Worm (Caenorhabditis elegans): Measurements from ENCODE around the gene ugt-18.

ugt-18 gene

DNA sequence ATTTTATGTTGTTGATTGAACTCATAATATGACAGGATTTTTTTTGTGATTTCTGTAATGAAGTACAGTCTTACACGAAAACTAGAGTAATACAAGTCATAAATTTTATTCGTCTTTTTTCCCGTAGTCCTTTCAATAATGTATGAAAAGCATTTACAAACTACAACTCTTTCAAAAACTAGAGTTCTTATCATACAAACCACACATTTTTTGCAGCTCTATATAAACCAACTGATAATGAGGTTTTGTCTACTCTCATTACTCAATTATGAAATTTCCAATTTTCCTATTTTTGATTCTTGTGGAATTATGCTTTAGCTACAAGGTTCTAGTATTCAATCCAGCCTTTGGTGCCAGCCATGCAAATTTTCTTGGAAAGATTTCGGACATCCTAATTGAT, 4.7 kb downstream of the ugt-18 start, which contains the start of gene ugt-16:
Gene ugt-16 (plus strand): TSS at position 248 of the 400 bp plus-strand sequence.
- TF ChIP-seq pqm-1 (tag; optimal IDR thresholded peaks at IDR 0.05): peak; percentile 53
- TF ChIP-seq nhr-76 (tag; optimal IDR thresholded peaks at IDR 0.05): no peak
- no peak for TF ChIP-seq mml-1 (tag; optimal IDR thresholded peaks at IDR 0.05)
- no peak for TF ChIP-seq jun-1 (tag; optimal IDR thresholded peaks at IDR 0.05)
- TF ChIP-seq egl-5 (tag; optimal IDR thresholded peaks at IDR 0.05): no peak
- TF ChIP-seq ceh-82 (tag; optimal IDR thresholded peaks at IDR 0.05): no peak
- no peak for TF ChIP-seq lsy-12 (tag; optimal IDR thresholded peaks at IDR 0.05)
- no peak for TF ChIP-seq ztf-4 (tag; optimal IDR thresholded peaks at IDR 0.05)
- TF ChIP-seq nhr-77 (tag; optimal IDR thresholded peaks at IDR 0.05): no peak
- peak; percentile 71 for TF ChIP-seq elt-2 (tag; optimal IDR thresholded peaks at IDR 0.05)
- no peak for TF ChIP-seq elt-3 (tag; optimal IDR thresholded peaks at IDR 0.05)

DNA sequence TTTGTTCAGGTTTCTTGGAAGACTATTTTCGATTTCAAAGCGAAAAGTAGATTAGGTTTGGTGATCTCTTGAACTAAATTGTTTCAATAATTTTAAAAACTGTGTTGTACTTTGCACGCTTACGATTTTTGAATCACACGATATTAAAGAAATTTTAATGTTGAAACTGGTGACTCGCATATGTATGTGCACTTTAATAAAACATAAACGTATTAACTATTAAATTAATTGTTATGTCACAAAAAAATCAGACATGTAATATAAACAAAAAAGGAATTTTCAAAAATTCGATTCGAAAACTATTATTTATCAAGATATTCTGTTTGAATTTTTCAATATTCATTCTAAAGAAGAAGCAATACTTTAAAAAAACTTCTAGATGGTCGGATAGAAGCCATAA, 7.2 kb downstream of the ugt-18 start, which contains the start of gene ugt-15:
Gene ugt-15 (plus strand): TSS at position 301 of the 400 bp plus-strand sequence.
- TF ChIP-seq unc-62 (GFP tag; optimal IDR thresholded peaks at IDR 0.05) (no peak), ZK546.5 (tag; optimal IDR thresholded peaks at IDR 0.05) (no peak), pha-4 (tag; optimal IDR thresholded peaks at IDR 0.05) (no peak), elt-2 (tag; optimal IDR thresholded peaks at IDR 0.05) (peak; percentile 13), nhr-23 (tag; optimal IDR thresholded peaks at IDR 0.05) (no peak), pqm-1 (tag; optimal IDR thresholded peaks at IDR 0.05) (peak; percentile 22), nfya-1 (tag; optimal IDR thresholded peaks at IDR 0.05; ENCODE audit: insufficient read depth) (no peak), nhr-77 (tag; optimal IDR thresholded peaks at IDR 0.05) (no peak), hmg-11 (tag; optimal IDR thresholded peaks at IDR 0.05) (no peak), lsy-12 (tag; optimal IDR thresholded peaks at IDR 0.05) (no peak), mml-1 (tag; optimal IDR thresholded peaks at IDR 0.05) (no peak), ceh-16 (tag; optimal IDR thresholded peaks at IDR 0.05) (no peak)

DNA sequence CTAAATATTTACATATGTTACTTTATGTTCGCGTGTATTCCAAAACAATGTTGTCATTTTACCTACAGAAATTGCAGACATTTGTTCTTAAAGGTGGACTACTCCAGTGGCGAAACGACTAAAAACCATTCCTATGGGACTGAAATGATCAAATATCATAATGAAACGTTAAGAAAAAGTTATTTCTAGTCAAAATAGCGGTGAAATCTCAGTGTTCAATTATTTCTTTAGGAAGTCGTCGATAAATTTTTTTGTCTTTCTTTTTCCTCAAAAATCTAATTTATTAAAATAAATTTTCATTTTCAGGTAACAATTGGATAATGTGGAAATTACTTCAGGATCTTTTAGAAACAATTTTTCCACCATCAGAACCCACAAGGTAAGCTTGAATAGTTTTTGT, 15.3 kb downstream of the ugt-18 start, which contains the start of gene C44H9.4:
Gene C44H9.4 (plus strand): TSS at position 301 of the 400 bp plus-strand sequence.
- TF ChIP-seq lin-39 (tag; optimal IDR thresholded peaks at IDR 0.05) (no peak), zag-1 (tag; optimal IDR thresholded peaks at IDR 0.05) (no peak), nhr-28 (tag; optimal IDR thresholded peaks at IDR 0.05) (no peak), snpc-4 (tag; optimal IDR thresholded peaks at IDR 0.05) (no peak), elt-3 (tag; optimal IDR thresholded peaks at IDR 0.05) (no peak), eor-1 (tag; optimal IDR thresholded peaks at IDR 0.05) (no peak), ZK546.5 (tag; optimal IDR thresholded peaks at IDR 0.05) (no peak), ceh-9 (tag; optimal IDR thresholded peaks at IDR 0.05) (no peak)

DNA sequence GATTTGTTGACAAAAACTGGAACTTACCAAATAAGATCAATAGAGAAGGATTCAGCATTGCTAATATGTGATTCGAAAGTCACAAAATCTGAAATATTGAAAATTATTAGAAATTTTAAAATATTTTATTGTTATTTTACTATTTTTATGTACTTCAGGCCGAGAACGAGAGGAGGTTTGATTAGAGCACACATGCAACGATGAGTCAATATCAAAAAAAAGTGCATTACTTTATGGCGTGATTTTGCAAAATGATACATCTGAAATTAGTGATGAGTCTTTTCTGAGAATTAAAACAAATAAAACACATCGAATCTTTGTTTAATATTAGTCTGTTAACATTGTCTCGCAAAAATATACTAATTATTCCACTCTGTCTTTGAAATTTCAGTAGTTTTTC, 24.7 kb downstream of the ugt-18 start:
- TF ChIP-seq pqm-1 (tag; optimal IDR thresholded peaks at IDR 0.05): peak; percentile 56
- TF ChIP-seq mdl-1 (tag; optimal IDR thresholded peaks at IDR 0.05): no peak
- TF ChIP-seq egl-5 (tag; optimal IDR thresholded peaks at IDR 0.05): no peak

DNA sequence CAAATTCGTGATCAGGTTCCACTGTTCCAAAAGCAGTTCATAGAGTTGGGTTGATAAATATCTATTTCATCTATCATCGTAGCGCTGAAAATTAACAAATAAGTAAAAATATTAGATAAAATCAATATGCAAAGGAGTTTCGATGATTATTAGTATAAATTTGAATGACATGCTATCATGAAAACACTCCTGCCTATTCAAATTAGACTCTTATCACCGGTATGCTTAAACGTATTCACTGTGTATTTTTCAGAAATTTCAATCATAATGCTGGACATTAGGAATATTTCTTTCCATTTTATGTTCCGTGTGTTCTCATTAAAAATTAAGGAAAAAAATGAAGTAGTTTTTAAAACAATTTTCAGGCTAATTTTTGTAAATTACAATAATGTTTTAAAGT, 25.2 kb downstream of the ugt-18 start, which contains the start of gene C44H9.6:
Gene C44H9.6 (minus strand): TSS at position 101 of the 400 bp plus-strand sequence.
- TF ChIP-seq nfya-1 (tag; optimal IDR thresholded peaks at IDR 0.05; ENCODE audit: insufficient read depth) (no peak), hmg-11 (tag; optimal IDR thresholded peaks at IDR 0.05) (no peak), unc-39 (tag; optimal IDR thresholded peaks at IDR 0.05) (no peak), lsy-12 (tag; optimal IDR thresholded peaks at IDR 0.05) (no peak), elt-2 (tag; optimal IDR thresholded peaks at IDR 0.05) (peak; percentile 35), mdl-1 (tag; optimal IDR thresholded peaks at IDR 0.05) (no peak), lin-15B (tag; optimal IDR thresholded peaks at IDR 0.05) (no peak)

DNA sequence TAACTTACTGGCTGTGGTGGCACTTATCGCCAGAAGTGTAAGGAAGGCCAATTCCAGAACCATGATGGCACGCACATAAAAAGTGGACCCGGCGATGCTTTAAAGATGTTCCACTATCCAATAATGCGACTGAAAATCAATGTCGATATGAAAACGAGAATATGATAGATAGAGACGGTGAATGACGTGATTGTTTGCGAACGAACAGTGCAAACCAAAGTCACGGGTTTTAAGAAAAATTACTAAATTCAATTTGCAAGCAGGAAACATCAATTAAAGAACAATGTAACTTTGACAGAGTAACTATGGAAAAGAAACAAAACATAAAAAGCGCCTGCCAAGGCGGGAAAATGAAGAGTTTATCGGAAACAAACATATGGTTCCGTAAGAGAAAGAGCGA, 29.7 kb downstream of the ugt-18 start, which contains the start of gene C44H9.5:
Gene C44H9.5 (minus strand): TSS at position 129 of the 400 bp plus-strand sequence.
- TF ChIP-seq nhr-237 (tag; optimal IDR thresholded peaks at IDR 0.05) (no peak), elt-1 (tag; optimal IDR thresholded peaks at IDR 0.05) (no peak), aly-2 (tag; optimal IDR thresholded peaks at IDR 0.05) (no peak), elt-2 (tag; optimal IDR thresholded peaks at IDR 0.05) (peak; percentile 49), ceh-16 (tag; optimal IDR thresholded peaks at IDR 0.05) (no peak), pha-4 (tag; optimal IDR thresholded peaks at IDR 0.05) (no peak), nhr-77 (tag; optimal IDR thresholded peaks at IDR 0.05) (no peak), nhr-12 (tag; optimal IDR thresholded peaks at IDR 0.05) (no peak), nhr-11 (tag; optimal IDR thresholded peaks at IDR 0.05) (no peak), lin-15B (tag; optimal IDR thresholded peaks at IDR 0.05) (no peak), eor-1 (tag; optimal IDR thresholded peaks at IDR 0.05) (no peak), pqm-1 (tag; optimal IDR thresholded peaks at IDR 0.05) (peak; percentile 66)
